Fruit fly (Drosophila melanogaster): Measurements from ENCODE around the gene ssh.

DNA sequence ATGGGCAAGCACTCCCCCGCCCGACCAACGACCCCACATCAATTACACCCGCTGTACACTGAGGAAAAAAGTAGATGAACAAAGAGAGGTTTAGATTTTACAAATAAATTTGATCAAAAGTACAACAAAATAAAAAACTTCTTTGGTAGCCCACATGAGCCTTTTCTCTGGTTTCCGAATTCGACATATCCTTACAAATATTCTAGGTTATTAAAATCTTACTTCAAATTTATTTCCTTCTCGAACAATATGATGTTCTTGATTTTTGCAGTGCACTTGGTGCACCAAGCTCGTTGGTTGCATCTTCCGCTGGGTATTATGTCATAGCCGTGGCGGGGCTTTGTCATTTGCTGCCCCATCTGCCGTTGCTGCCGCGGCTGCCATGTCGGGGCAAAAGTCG is 38.1 kb downstream of the ssh start:
- TF ChIP-seq cic (GFP tag; optimal IDR thresholded peaks at IDR 0.05) (no peak), Mnt (GFP tag; optimal IDR thresholded peaks at IDR 0.05) (no peak), toe (GFP tag; optimal IDR thresholded peaks at IDR 0.05) (no peak), pad (GFP tag; optimal IDR thresholded peaks at IDR 0.05) (no peak), CG1620 (GFP tag; optimal IDR thresholded peaks at IDR 0.05) (no peak), cnc (optimal IDR thresholded peaks at IDR 0.05) (no peak), tj (GFP tag; optimal IDR thresholded peaks at IDR 0.05) (no peak), CG14711 (tag; optimal IDR thresholded peaks at IDR 0.05) (no peak), CG7045 (GFP tag; optimal IDR thresholded peaks at IDR 0.05) (no peak), ovo (GFP tag; optimal IDR thresholded peaks at IDR 0.05) (no peak), CG33017 (tag; optimal IDR thresholded peaks at IDR 0.05) (no peak)
